Worm (Caenorhabditis elegans): ENCODE measurements around the gene dsh-1.

DNA sequence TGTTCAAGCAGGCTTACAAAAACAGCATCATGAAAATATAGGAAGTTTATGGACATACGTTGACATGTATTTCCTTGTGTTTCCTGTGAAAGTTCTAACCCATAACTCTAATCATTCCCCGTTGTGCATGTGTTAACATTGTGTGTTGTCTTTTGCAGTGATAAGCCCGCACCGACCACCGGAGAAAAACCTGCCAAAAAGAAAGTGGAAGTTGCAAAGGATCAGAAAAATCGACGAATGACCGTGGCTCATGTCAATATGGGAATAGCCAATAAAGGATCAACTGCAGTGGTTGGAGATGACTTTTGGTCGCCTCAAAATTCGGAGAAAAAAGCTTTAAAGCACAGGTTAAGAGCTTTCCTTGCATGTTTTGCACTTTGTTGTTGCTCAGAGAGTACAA lies 19.9 kb downstream of the dsh-1 start:
- TF ChIP-seq unc-130 (GFP tag; optimal IDR thresholded peaks at IDR 0.05) (no peak), snpc-4 (GFP tag; optimal IDR thresholded peaks at IDR 0.05) (no peak), snpc-4 (tag; optimal IDR thresholded peaks at IDR 0.05) (no peak)

All from whole organism, young adult.